Fruit fly (Drosophila melanogaster) whole organism, embryonic: ENCODE measurements around the gene CG46412.

Experiments
- Aef1 ChIP-seq: fragments of 200-800 bp; sonication (Bioruptor generic); IDR thresholded peaks from 3 replicates; pipeline ENCODE4 v1.3.6; 2022; ENCODE audit warnings: missing biosample characterization, missing genetic modification characterization
- Asciz ChIP-seq: fragments of 200-800 bp; sonication (Bioruptor generic); optimal IDR thresholded peaks from 2 replicates; lab custom pipeline; 2017; ENCODE audit warnings: missing biosample characterization, mild to moderate bottlenecking, missing genetic modification characterization, missing genetic modification reagents
- B-H2 ChIP-seq: fragments of 200-800 bp; sonication (Bioruptor generic); optimal IDR thresholded peaks from 2 replicates; lab custom pipeline; 2018; ENCODE audit warnings: missing biosample characterization, mild to moderate bottlenecking, missing genetic modification characterization
- CG10654 ChIP-seq: fragments of 200-800 bp; sonication (Bioruptor generic); optimal IDR thresholded peaks from 2 replicates; lab custom pipeline; 2016; ENCODE audit warnings: missing biosample characterization, missing genetic modification characterization
- CG16813 ChIP-seq: fragments of 200-800 bp; sonication (Bioruptor generic); IDR thresholded peaks from 3 replicates; pipeline ENCODE4 v1.3.6; 2022; ENCODE audit warnings: missing biosample characterization, missing genetic modification characterization; ENCODE audit not compliant: partially characterized antibody
- CG17385 ChIP-seq: fragments of 200-800 bp; sonication (Bioruptor generic); optimal IDR thresholded peaks from 3 replicates; lab custom pipeline; 2018; ENCODE audit warnings: missing biosample characterization, mild to moderate bottlenecking, missing genetic modification characterization
- CG17568 ChIP-seq: fragments of 200-800 bp; sonication (Bioruptor generic); optimal IDR thresholded peaks from 2 replicates; lab custom pipeline; 2018; ENCODE audit warnings: missing biosample characterization, mild to moderate bottlenecking, missing genetic modification characterization, moderate library complexity
- CG17802 ChIP-seq: fragments of 200-800 bp; sonication (Bioruptor generic); optimal IDR thresholded peaks from 2 replicates; lab custom pipeline; 2018; ENCODE audit warnings: missing biosample characterization, mild to moderate bottlenecking, missing genetic modification characterization, moderate library complexity
- CG18476 ChIP-seq: fragments of 200-800 bp; sonication (Bioruptor generic); optimal IDR thresholded peaks from 2 replicates; lab custom pipeline; 2016; ENCODE audit warnings: missing biosample characterization, mild to moderate bottlenecking, missing genetic modification characterization
- CG34376 ChIP-seq: fragments of 200-800 bp; sonication (Bioruptor generic); optimal IDR thresholded peaks from 2 replicates; lab custom pipeline; 2018; ENCODE audit warnings: missing biosample characterization, mild to moderate bottlenecking, missing genetic modification characterization
- CG3726 ChIP-seq: fragments of 200-800 bp; sonication (Bioruptor generic); IDR thresholded peaks from 3 replicates; pipeline ENCODE4, ENCODE4 v1.3.6; 2022; ENCODE audit warnings: missing biosample characterization, missing genetic modification characterization
- CG4282 ChIP-seq: fragments of 200-800 bp; sonication (Bioruptor generic); optimal IDR thresholded peaks from 2 replicates; lab custom pipeline; 2016; ENCODE audit warnings: missing biosample characterization, missing genetic modification characterization
- CG4328 ChIP-seq: fragments of 200-800 bp; sonication (Bioruptor generic); optimal IDR thresholded peaks from 3 replicates; lab custom pipeline; 2017; ENCODE audit warnings: missing biosample characterization, missing genetic modification reagents, missing genetic modification characterization
- CTCF ChIP-seq: fragments of 200-800 bp; sonication (Bioruptor generic); optimal IDR thresholded peaks from 2 replicates; lab custom pipeline; 2017; ENCODE audit warnings: missing biosample characterization, mild to moderate bottlenecking, missing genetic modification characterization, moderate library complexity
- CrebB ChIP-seq: fragments of 200-800 bp; sonication (Bioruptor generic); optimal IDR thresholded peaks from 3 replicates; lab custom pipeline; 2018; ENCODE audit warnings: missing biosample characterization, mild to moderate bottlenecking, missing genetic modification characterization
- Dad ChIP-seq: fragments of 200-800 bp; sonication (Bioruptor generic); optimal IDR thresholded peaks from 3 replicates; lab custom pipeline; 2016; ENCODE audit warnings: missing biosample characterization, missing genetic modification characterization
- Eip74EF ChIP-seq, 2 experiments: fragments of 200-800 bp in 1 of 2; fragments of >200 bp in 1 of 2; sonication (Bioruptor generic) in 1 of 2; optimal IDR thresholded peaks; 2 replicates each; lab custom pipeline; 2017 to 2019; ENCODE audit warnings: missing biosample characterization in 2 of 2, missing genetic modification characterization in 2 of 2, mild to moderate bottlenecking in 1 of 2, moderate library complexity in 1 of 2
- Hmr ChIP-seq: fragments of 200-800 bp; sonication (Bioruptor generic); optimal IDR thresholded peaks from 3 replicates; lab custom pipeline; 2017; ENCODE audit warnings: mild to moderate bottlenecking, missing biosample characterization, missing genetic modification reagents, missing genetic modification characterization
- MBD-R2 ChIP-seq: fragments of 200-800 bp; sonication (Bioruptor generic); IDR thresholded peaks from 2 replicates; pipeline ENCODE4 v1.3.6; 2022; ENCODE audit warnings: missing biosample characterization, missing genetic modification characterization
- MESR4 ChIP-seq: fragments of 200-800 bp; sonication (Bioruptor generic); optimal IDR thresholded peaks from 2 replicates; lab custom pipeline; 2018; ENCODE audit warnings: missing biosample characterization, mild to moderate bottlenecking, missing genetic modification characterization, moderate library complexity
- Max ChIP-seq: fragments of 200-800 bp; sonication (Bioruptor generic); optimal IDR thresholded peaks from 2 replicates; lab custom pipeline; 2016; ENCODE audit warnings: missing biosample characterization, mild to moderate bottlenecking, missing genetic modification characterization
- NC2α ChIP-seq: fragments of 200-800 bp; sonication (Bioruptor generic); optimal IDR thresholded peaks from 2 replicates; lab custom pipeline; 2016; ENCODE audit warnings: missing biosample characterization, missing genetic modification characterization
- Nf-YC ChIP-seq: fragments of 200-800 bp; optimal IDR thresholded peaks from 3 replicates; lab custom pipeline; 2019; ENCODE audit warnings: missing biosample characterization, mild to moderate bottlenecking, missing genetic modification characterization, moderate library complexity
- Optix ChIP-seq: fragments of 200-800 bp; sonication (Bioruptor generic); IDR thresholded peaks from 3 replicates; pipeline ENCODE4 v1.3.6; 2022; ENCODE audit warnings: missing biosample characterization, missing genetic modification characterization
- Pdp1 ChIP-seq, 2 experiments: fragments of 200-800 bp; sonication (Bioruptor generic); optimal IDR thresholded peaks; 3 replicates each; lab custom pipeline; 2016; ENCODE audit warnings: missing biosample characterization in 2 of 2, missing genetic modification characterization in 2 of 2, mild to moderate bottlenecking in 1 of 2, moderate library complexity in 1 of 2
- Sry-β ChIP-seq: fragments of 200-800 bp; sonication (Bioruptor generic); optimal IDR thresholded peaks from 2 replicates; lab custom pipeline; 2018; ENCODE audit warnings: missing biosample characterization, mild to moderate bottlenecking, missing genetic modification characterization, moderate library complexity
- Ssrp ChIP-seq: fragments of 200-800 bp; sonication (Bioruptor generic); optimal IDR thresholded peaks from 2 replicates; lab custom pipeline; 2018; ENCODE audit warnings: missing biosample characterization, mild to moderate bottlenecking, missing genetic modification characterization, moderate library complexity
- Trl ChIP-seq, 3 experiments: fragments of >200 bp in 2 of 3; fragments of 200-800 bp in 1 of 3; sonication (Bioruptor generic) in 1 of 3; optimal IDR thresholded peaks; 2 replicates in 1 of 3; 3 replicates in 2 of 3; lab custom pipeline; 2016 to 2017; ENCODE audit warnings: missing biosample characterization in 1 of 3, missing genetic modification characterization in 1 of 3
- Usf ChIP-seq: fragments of 200-800 bp; sonication (Bioruptor generic); optimal IDR thresholded peaks from 2 replicates; lab custom pipeline; 2017; ENCODE audit warnings: missing genotype, missing biosample characterization, missing genetic modification characterization
- Xbp1 ChIP-seq: fragments of 200-800 bp; sonication (Bioruptor generic); optimal IDR thresholded peaks from 3 replicates; lab custom pipeline; 2016; ENCODE audit warnings: missing biosample characterization, mild to moderate bottlenecking, missing genetic modification characterization
- bigmax ChIP-seq: fragments of 200-800 bp; sonication (Bioruptor generic); optimal IDR thresholded peaks from 2 replicates; lab custom pipeline; 2018; ENCODE audit warnings: missing biosample characterization, mild to moderate bottlenecking, missing genetic modification characterization
- bowl ChIP-seq: fragments of 200-800 bp; sonication (Bioruptor generic); IDR thresholded peaks from 2 replicates; pipeline ENCODE4 v1.3.6; 2022; ENCODE audit warnings: missing biosample characterization, missing genetic modification characterization
- caup ChIP-seq: fragments of 200-800 bp; sonication (Bioruptor generic); optimal IDR thresholded peaks from 3 replicates; lab custom pipeline; 2017; ENCODE audit warnings: missing biosample characterization, mild to moderate bottlenecking, missing genetic modification characterization, moderate library complexity; ENCODE audit not compliant: severe bottlenecking
- da ChIP-seq: fragments of 200-800 bp; sonication (Bioruptor generic); optimal IDR thresholded peaks from 2 replicates; lab custom pipeline; 2016; ENCODE audit warnings: missing biosample characterization, missing genetic modification characterization
- dpn ChIP-seq, 2 experiments: fragments of 200-800 bp; sonication (Bioruptor generic); optimal IDR thresholded peaks; 3 replicates each; lab custom pipeline; 2016; ENCODE audit warnings: missing biosample characterization in 2 of 2, missing genetic modification characterization in 2 of 2
- fd102C ChIP-seq: fragments of 200-800 bp; sonication (Bioruptor generic); optimal IDR thresholded peaks from 2 replicates; lab custom pipeline; 2018; ENCODE audit warnings: missing biosample characterization, mild to moderate bottlenecking, missing genetic modification characterization, moderate library complexity
- gem ChIP-seq: fragments of 200-800 bp; sonication (Bioruptor generic); optimal IDR thresholded peaks from 2 replicates; lab custom pipeline; 2019; ENCODE audit warnings: missing biosample characterization, mild to moderate bottlenecking, missing genetic modification characterization, moderate library complexity
- gsb ChIP-seq: fragments of 200-800 bp; sonication (Bioruptor generic); IDR thresholded peaks from 2 replicates; pipeline ENCODE4 v1.3.6; 2022; ENCODE audit warnings: missing biosample characterization, missing genetic modification characterization
- lbe ChIP-seq: fragments of 200-800 bp; sonication (Bioruptor generic); optimal IDR thresholded peaks from 2 replicates; lab custom pipeline; 2016; ENCODE audit warnings: missing biosample characterization, mild to moderate bottlenecking, missing genetic modification characterization
- lilli ChIP-seq: fragments of 200-800 bp; sonication (Bioruptor generic); optimal IDR thresholded peaks from 3 replicates; lab custom pipeline; 2016; ENCODE audit warnings: missing biosample characterization, missing genetic modification characterization
- maf-S ChIP-seq: fragments of 200-800 bp; sonication (Bioruptor generic); optimal IDR thresholded peaks from 2 replicates; lab custom pipeline; 2016; ENCODE audit warnings: missing biosample characterization, missing genetic modification characterization
- mam ChIP-seq: fragments of 200-800 bp; sonication (Bioruptor generic); optimal IDR thresholded peaks from 3 replicates; lab custom pipeline; 2016; ENCODE audit warnings: missing biosample characterization, missing genetic modification characterization
- nerfin-1 ChIP-seq: fragments of 200-800 bp; sonication (Bioruptor generic); optimal IDR thresholded peaks from 3 replicates; lab custom pipeline; 2019; ENCODE audit warnings: missing biosample characterization, mild to moderate bottlenecking, missing genetic modification characterization, moderate library complexity
- nerfin-2 ChIP-seq: fragments of 200-800 bp; sonication (Bioruptor generic); IDR thresholded peaks from 2 replicates; pipeline ENCODE4 v1.3.6; 2022; ENCODE audit warnings: missing biosample characterization, missing genetic modification characterization; ENCODE audit not compliant: partially characterized antibody
- onecut ChIP-seq: fragments of 200-800 bp; sonication (Bioruptor generic); IDR thresholded peaks from 2 replicates; pipeline ENCODE4 v1.3.6; 2022; ENCODE audit warnings: missing biosample characterization, missing genetic modification characterization
- p53 ChIP-seq: fragments of 200-800 bp; sonication (Bioruptor generic); optimal IDR thresholded peaks from 2 replicates; lab custom pipeline; 2016; ENCODE audit warnings: missing biosample characterization, missing genetic modification characterization
- tx ChIP-seq: fragments of 200-800 bp; sonication (Bioruptor generic); optimal IDR thresholded peaks from 2 replicates; lab custom pipeline; 2016; ENCODE audit warnings: missing biosample characterization, missing genetic modification characterization
- unc-4 ChIP-seq: fragments of 200-800 bp; sonication (Bioruptor generic); IDR thresholded peaks from 2 replicates; pipeline ENCODE4 v1.3.6; 2022; ENCODE audit warnings: missing biosample characterization, missing genetic modification characterization; ENCODE audit not compliant: partially characterized antibody
- zf30C ChIP-seq: fragments of 200-800 bp; sonication (Bioruptor generic); optimal IDR thresholded peaks from 3 replicates; lab custom pipeline; 2018; ENCODE audit warnings: missing biosample characterization, mild to moderate bottlenecking, missing genetic modification characterization

CG46412 gene

dm6 chr3L:11552996-11553671 is 10.7 kb downstream of the CG46412 start (continued):
- TF ChIP-seq zf30C (peak; percentile 77), dpn (GFP tag; optimal IDR thresholded peaks at IDR 0.05; lab: Kevin White, UChicago) (peak in 1 of 2 experiments; percentile 10), CrebB (tag; lab: Kevin White, UChicago) (peak; percentile 57), Pdp1 (GFP tag; optimal IDR thresholded peaks at IDR 0.05; lab: Kevin White, UChicago) (no peak), MBD-R2 (no peak; the same call in 1 of the 2 replicates), Sry-β (GFP tag; lab: Kevin White, UChicago) (no peak), gsb (GFP tag; lab: Robert Waterston, UW) (no peak), CG4328 (GFP tag; lab: Kevin White, UChicago) (no peak), p53 (GFP tag; lab: Kevin White, UChicago) (no peak), Usf (no peak), da (no peak), CG17568 (no peak), NC2α (GFP tag; lab: Kevin White, UChicago) (no peak), mam (GFP tag; lab: Kevin White, UChicago) (no peak), lilli (GFP tag; lab: Kevin White, UChicago) (no peak), unc-4 (GFP tag; lab: Robert Waterston, UW) (peak; percentile 62), tx (GFP tag; lab: Kevin White, UChicago) (no peak), Ssrp (no peak), Max (GFP tag; lab: Kevin White, UChicago) (no peak), nerfin-2 (no peak), MESR4 (GFP tag; lab: Kevin White, UChicago) (no peak), gem (tag; lab: Kevin White, UChicago) (no peak), bowl (no peak), Asciz (GFP tag; lab: Kevin White, UChicago) (no peak), Optix (0 out of 3 replicates have a peak, but pooled peaks have one; percentile 6), fd102C (GFP tag; lab: Kevin White, UChicago) (no peak), lbe (GFP tag; lab: Kevin White, UChicago) (peak; percentile 94), Nf-YC (tag; lab: Kevin White, UChicago) (peak; percentile 58), Trl (optimal IDR thresholded peaks at IDR 0.05; lab: Kevin White, UChicago) (peak; percentile 99 to 100), Trl (GFP tag; optimal IDR thresholded peaks at IDR 0.05; lab: Kevin White, UChicago) (peak; percentile 78), CG16813 (GFP tag; lab: Robert Waterston, UW) (no peak; the same call in 2 of the 3 replicates), CG17802 (tag; lab: Kevin White, UChicago) (no peak), CG34376 (GFP tag; lab: Kevin White, UChicago) (peak; percentile 78), CG3726 (GFP tag; lab: Robert Waterston, UW) (no peak), CTCF (GFP tag; lab: Kevin White, UChicago) (peak; percentile 14), nerfin-1 (tag; lab: Kevin White, UChicago) (peak; percentile 69), onecut (GFP tag; lab: Robert Waterston, UW) (no peak), CG4282 (peak; percentile 9), Dad (no peak), Hmr (GFP tag; lab: Kevin White, UChicago) (peak; percentile 63), CG10654 (GFP tag; lab: Kevin White, UChicago) (no peak), CG17385 (peak; percentile 26), caup (GFP tag; lab: Kevin White, UChicago) (peak; percentile 68), Eip74EF (GFP tag; optimal IDR thresholded peaks at IDR 0.05; lab: Kevin White, UChicago) (peak in 1 of 2 experiments; percentile 67), Xbp1 (GFP tag; lab: Kevin White, UChicago) (peak; percentile 15), maf-S (GFP tag; lab: Kevin White, UChicago) (no peak), bigmax (peak; percentile 0), Aef1 (peak; percentile 70), B-H2 (no peak), CG18476 (GFP tag; lab: Kevin White, UChicago) (no peak)
